Fruit fly (Drosophila melanogaster) whole organism, embryonic: ENCODE data around the gene CG7352.
A peak's percentile ranks its signal among the peaks of the same experiment; 100 is the strongest.

Source experiments
- Asciz ChIP-seq: fragments of 200-800 bp; sonication (Bioruptor generic); optimal IDR thresholded peaks from 2 replicates; lab custom pipeline; 2017; ENCODE audit warnings: missing biosample characterization, mild to moderate bottlenecking, missing genetic modification characterization, missing genetic modification reagents
- Awh ChIP-seq: fragments of 200-800 bp; sonication (Bioruptor generic); IDR thresholded peaks from 2 replicates; pipeline ENCODE4, ENCODE4 v1.3.6; 2022; ENCODE audit warnings: missing biosample characterization, missing genetic modification characterization
- CG10209 ChIP-seq: fragments of 200-800 bp; sonication (Bioruptor generic); optimal IDR thresholded peaks from 3 replicates; lab custom pipeline; 2017; ENCODE audit warnings: missing biosample characterization, mild to moderate bottlenecking, missing genetic modification characterization, missing genetic modification reagents
- CG10431 ChIP-seq: fragments of 200-800 bp; sonication (Bioruptor generic); optimal IDR thresholded peaks from 3 replicates; lab custom pipeline; 2018; ENCODE audit warnings: missing biosample characterization, mild to moderate bottlenecking, missing genetic modification characterization
- CG12155 ChIP-seq: fragments of 200-800 bp; sonication (Bioruptor generic); optimal IDR thresholded peaks from 3 replicates; lab custom pipeline; 2016; ENCODE audit warnings: missing biosample characterization, missing genetic modification characterization
- CG12744 ChIP-seq: fragments of 200-800 bp; sonication (Bioruptor generic); optimal IDR thresholded peaks from 2 replicates; lab custom pipeline; 2016; ENCODE audit warnings: missing biosample characterization, missing genetic modification characterization
- CG1529 ChIP-seq: fragments of 200-800 bp; sonication (Bioruptor generic); optimal IDR thresholded peaks from 3 replicates; lab custom pipeline; 2018; ENCODE audit warnings: missing biosample characterization, missing genetic modification characterization
- CG17385 ChIP-seq: fragments of 200-800 bp; sonication (Bioruptor generic); optimal IDR thresholded peaks from 3 replicates; lab custom pipeline; 2018; ENCODE audit warnings: missing biosample characterization, mild to moderate bottlenecking, missing genetic modification characterization
- CG1792 ChIP-seq: fragments of 200-800 bp; sonication (Bioruptor generic); optimal IDR thresholded peaks from 2 replicates; lab custom pipeline; 2016; ENCODE audit warnings: missing biosample characterization, missing genetic modification characterization
- CG18262 ChIP-seq: fragments of 200-800 bp; optimal IDR thresholded peaks from 3 replicates; lab custom pipeline; 2019; ENCODE audit warnings: missing biosample characterization, mild to moderate bottlenecking, missing genetic modification characterization, moderate library complexity
- CG3847 ChIP-seq: fragments of 200-800 bp; sonication (Bioruptor generic); IDR thresholded peaks from 2 replicates; pipeline ENCODE4 v1.3.6; 2022; ENCODE audit warnings: missing biosample characterization, missing genetic modification characterization
- CG4707 ChIP-seq: fragments of 200-800 bp; sonication (Bioruptor generic); optimal IDR thresholded peaks from 2 replicates; lab custom pipeline; 2018; ENCODE audit warnings: missing biosample characterization, mild to moderate bottlenecking, missing genetic modification characterization, moderate library complexity
- CG6175 ChIP-seq: fragments of 200-800 bp; sonication (Bioruptor generic); IDR thresholded peaks from 3 replicates; pipeline ENCODE4 v1.3.6; 2022; ENCODE audit warnings: missing biosample characterization, missing genetic modification characterization
- CG6272 ChIP-seq: fragments of 200-800 bp; sonication (Bioruptor generic); IDR thresholded peaks from 2 replicates; pipeline ENCODE4 v1.3.6; 2022; ENCODE audit warnings: missing biosample characterization, missing genetic modification characterization
- CG8281 ChIP-seq: fragments of 200-800 bp; sonication (Bioruptor generic); optimal IDR thresholded peaks from 2 replicates; lab custom pipeline; 2018; ENCODE audit warnings: missing biosample characterization, mild to moderate bottlenecking, missing genetic modification characterization, moderate library complexity
- CG8359 ChIP-seq: fragments of 200-800 bp; sonication (Bioruptor generic); optimal IDR thresholded peaks from 2 replicates; lab custom pipeline; 2017; ENCODE audit warnings: missing biosample characterization, mild to moderate bottlenecking, missing genetic modification characterization, borderline replicate concordance
- CG8924 ChIP-seq: fragments of 200-800 bp; optimal IDR thresholded peaks from 3 replicates; lab custom pipeline; 2019; ENCODE audit warnings: missing biosample characterization, mild to moderate bottlenecking, missing genetic modification characterization, moderate library complexity
- Dad ChIP-seq: fragments of 200-800 bp; sonication (Bioruptor generic); optimal IDR thresholded peaks from 3 replicates; lab custom pipeline; 2016; ENCODE audit warnings: missing biosample characterization, missing genetic modification characterization
- ERR ChIP-seq: fragments of 200-800 bp; sonication (Bioruptor generic); optimal IDR thresholded peaks from 2 replicates; lab custom pipeline; 2016; ENCODE audit warnings: missing biosample characterization, missing genetic modification characterization
- GATAe ChIP-seq: fragments of 200-800 bp; sonication (Bioruptor generic); conservative IDR thresholded peaks from 2 replicates; pipeline ENCODE4 v1.3.6; 2022; ENCODE audit warnings: missing biosample characterization, missing genetic modification characterization
- H15 ChIP-seq: fragments of 200-800 bp; sonication (Bioruptor generic); IDR thresholded peaks from 3 replicates; pipeline ENCODE4 v1.3.6; 2022; ENCODE audit warnings: missing biosample characterization, missing genetic modification characterization
- NC2α ChIP-seq: fragments of 200-800 bp; sonication (Bioruptor generic); optimal IDR thresholded peaks from 2 replicates; lab custom pipeline; 2016; ENCODE audit warnings: missing biosample characterization, missing genetic modification characterization
- Rfx ChIP-seq: fragments of 200-800 bp; sonication (Bioruptor generic); IDR thresholded peaks from 2 replicates; pipeline ENCODE4 v1.3.6; 2022; ENCODE audit warnings: missing biosample characterization, missing genetic modification characterization
- Sox100B ChIP-seq: fragments of 200-800 bp; sonication (Bioruptor generic); optimal IDR thresholded peaks from 3 replicates; lab custom pipeline; 2018; ENCODE audit warnings: missing biosample characterization, mild to moderate bottlenecking, missing genetic modification characterization
- Stat92E ChIP-seq, 3 experiments: fragments of >200 bp in 2 of 3; fragments of 200-800 bp in 1 of 3; sonication (Bioruptor generic) in 1 of 3; optimal IDR thresholded peaks; 2 replicates each; lab custom pipeline; 2017 to 2019; ENCODE audit warnings: missing biosample characterization in 3 of 3, missing genetic modification characterization in 3 of 3, mild to moderate bottlenecking in 1 of 3, moderate library complexity in 1 of 3
- Taf1 ChIP-seq: fragments of 200-800 bp; sonication (Bioruptor generic); IDR thresholded peaks from 2 replicates; pipeline ENCODE4 v1.3.6; 2022; ENCODE audit warnings: missing biosample characterization, missing genetic modification characterization
- Xbp1 ChIP-seq: fragments of 200-800 bp; sonication (Bioruptor generic); optimal IDR thresholded peaks from 3 replicates; lab custom pipeline; 2016; ENCODE audit warnings: missing biosample characterization, mild to moderate bottlenecking, missing genetic modification characterization
- ac ChIP-seq: fragments of 200-800 bp; sonication (Bioruptor generic); optimal IDR thresholded peaks from 3 replicates; lab custom pipeline; 2017; ENCODE audit warnings: missing biosample characterization, mild to moderate bottlenecking, missing genetic modification characterization
- al ChIP-seq: fragments of 200-800 bp; sonication (Bioruptor generic); IDR thresholded peaks from 2 replicates; pipeline ENCODE4 v1.3.6; 2022; ENCODE audit warnings: missing biosample characterization, missing genetic modification characterization
- amos ChIP-seq: fragments of 200-800 bp; sonication (Bioruptor generic); IDR thresholded peaks from 2 replicates; pipeline ENCODE4 v1.3.6; 2022; ENCODE audit warnings: missing biosample characterization, missing genetic modification characterization; ENCODE audit not compliant: partially characterized antibody
- ash1 ChIP-seq: fragments of 200-800 bp; sonication (Bioruptor generic); optimal IDR thresholded peaks from 2 replicates; lab custom pipeline; 2018; ENCODE audit warnings: missing biosample characterization, mild to moderate bottlenecking, missing genetic modification characterization
- ato ChIP-seq: fragments of 200-800 bp; sonication (Bioruptor generic); IDR thresholded peaks from 2 replicates; pipeline ENCODE4 v1.3.6; 2022; ENCODE audit warnings: missing biosample characterization, missing genetic modification characterization; ENCODE audit not compliant: partially characterized antibody
- caup ChIP-seq: fragments of 200-800 bp; sonication (Bioruptor generic); optimal IDR thresholded peaks from 3 replicates; lab custom pipeline; 2017; ENCODE audit warnings: missing biosample characterization, mild to moderate bottlenecking, missing genetic modification characterization, moderate library complexity; ENCODE audit not compliant: severe bottlenecking
- corto ChIP-seq: fragments of 200-800 bp; sonication (Bioruptor generic); optimal IDR thresholded peaks from 2 replicates; lab custom pipeline; 2016; ENCODE audit warnings: missing biosample characterization, mild to moderate bottlenecking, missing genetic modification characterization, moderate library complexity
- crc ChIP-seq: fragments of 200-800 bp; sonication (Bioruptor generic); optimal IDR thresholded peaks from 2 replicates; lab custom pipeline; 2016; ENCODE audit warnings: missing biosample characterization, missing genetic modification characterization
- dan ChIP-seq: fragments of 200-800 bp; sonication (Bioruptor generic); IDR thresholded peaks from 2 replicates; pipeline ENCODE4 v1.3.6; 2022; ENCODE audit warnings: missing biosample characterization, missing genetic modification characterization
- dysf ChIP-seq: fragments of 200-800 bp; sonication (Bioruptor generic); IDR thresholded peaks from 3 replicates; pipeline ENCODE4 v1.3.6; 2022; ENCODE audit warnings: missing biosample characterization, missing genetic modification characterization
- fru ChIP-seq: fragments of >200 bp; optimal IDR thresholded peaks from 2 replicates; lab custom pipeline; 2017
- gem ChIP-seq: fragments of 200-800 bp; sonication (Bioruptor generic); optimal IDR thresholded peaks from 2 replicates; lab custom pipeline; 2019; ENCODE audit warnings: missing biosample characterization, mild to moderate bottlenecking, missing genetic modification characterization, moderate library complexity
- jumu ChIP-seq: fragments of 200-800 bp; sonication (Bioruptor generic); optimal IDR thresholded peaks from 3 replicates; lab custom pipeline; 2016; ENCODE audit warnings: missing biosample characterization, missing genetic modification characterization
- klu ChIP-seq: fragments of 200-800 bp; sonication (Bioruptor generic); IDR thresholded peaks from 2 replicates; pipeline ENCODE4 v1.3.6; 2022; ENCODE audit warnings: missing biosample characterization, missing genetic modification characterization
- mirr ChIP-seq: fragments of 200-800 bp; sonication (Bioruptor generic); optimal IDR thresholded peaks from 3 replicates; lab custom pipeline; 2018; ENCODE audit warnings: missing biosample characterization, mild to moderate bottlenecking, missing genetic modification characterization
- nau ChIP-seq: fragments of 200-800 bp; sonication (Bioruptor generic); optimal IDR thresholded peaks from 3 replicates; lab custom pipeline; 2017; ENCODE audit warnings: missing biosample characterization, mild to moderate bottlenecking, missing genetic modification characterization, missing genetic modification reagents
- otp ChIP-seq: fragments of 200-800 bp; sonication (Bioruptor generic); IDR thresholded peaks from 3 replicates; pipeline ENCODE4, ENCODE4 v1.3.6; 2022; ENCODE audit warnings: missing biosample characterization, missing genetic modification characterization
- ro ChIP-seq: fragments of 200-800 bp; sonication (Bioruptor generic); IDR thresholded peaks from 2 replicates; pipeline ENCODE4 v1.3.6; 2022; ENCODE audit warnings: missing biosample characterization, missing genetic modification characterization
- sc ChIP-seq, 3 experiments: fragments of >200 bp in 2 of 3; fragments of 200-800 bp in 1 of 3; sonication (Bioruptor generic) in 1 of 3; optimal IDR thresholded peaks; 2 replicates in 2 of 3; 3 replicates in 1 of 3; lab custom pipeline; 2017; ENCODE audit warnings: mild to moderate bottlenecking in 1 of 3, missing biosample characterization in 1 of 3, missing genetic modification characterization in 1 of 3, missing genetic modification reagents in 1 of 3
- sd ChIP-seq: fragments of 200-800 bp; sonication (Bioruptor generic); optimal IDR thresholded peaks from 3 replicates; lab custom pipeline; 2018; ENCODE audit warnings: missing biosample characterization, mild to moderate bottlenecking, missing genetic modification characterization, moderate library complexity
- ssp ChIP-seq: fragments of 200-800 bp; sonication (Bioruptor generic); IDR thresholded peaks from 2 replicates; pipeline ENCODE4 v1.3.6; 2022; ENCODE audit warnings: missing biosample characterization, missing genetic modification characterization
- stwl ChIP-seq: fragments of 200-800 bp; sonication (Bioruptor generic); optimal IDR thresholded peaks from 3 replicates; lab custom pipeline; 2018; ENCODE audit warnings: missing biosample characterization, mild to moderate bottlenecking, missing genetic modification characterization, moderate library complexity
- tio ChIP-seq: fragments of 200-800 bp; sonication (Bioruptor generic); optimal IDR thresholded peaks from 2 replicates; lab custom pipeline; 2017; ENCODE audit warnings: missing biosample characterization, missing genetic modification characterization, inconsistent platforms

The CG7352 gene

dm6 chr3R:8317709-8318335 is 29.6 kb upstream of the CG7352 start (continued):
- no peak for TF ChIP-seq CG17385 (GFP tag; lab: Kevin White, UChicago)
- no peak for TF ChIP-seq CG8281 (tag; lab: Kevin White, UChicago)
- no peak for TF ChIP-seq klu
- TF ChIP-seq al = no peak
- TF ChIP-seq CG10431 (GFP tag; lab: Kevin White, UChicago) = no peak
- peak; percentile 51; the same call in 1 of the 2 replicates for TF ChIP-seq Rfx (GFP tag; lab: Robert Waterston, UW)
- no peak for TF ChIP-seq CG3847 (GFP tag; lab: Robert Waterston, UW)
- TF ChIP-seq Taf1 (GFP tag; lab: Robert Waterston, UW) = no peak
- no peak for TF ChIP-seq otp (GFP tag; lab: Robert Waterston, UW)
- TF ChIP-seq ERR = no peak
- TF ChIP-seq CG6272 (GFP tag; lab: Robert Waterston, UW) = no peak
- no peak for TF ChIP-seq gem (tag; lab: Kevin White, UChicago)
- peak; percentile 26 for TF ChIP-seq Asciz (GFP tag; lab: Kevin White, UChicago)
- peak; percentile 18 for TF ChIP-seq CG10209 (GFP tag; lab: Kevin White, UChicago)
- TF ChIP-seq Sox100B (GFP tag; lab: Kevin White, UChicago) = no peak
- TF ChIP-seq Awh (GFP tag; lab: Robert Waterston, UW) = no peak
- TF ChIP-seq ac = no peak
- TF ChIP-seq dan (GFP tag; lab: Robert Waterston, UW) = no peak
- no peak for TF ChIP-seq crc (GFP tag; lab: Kevin White, UChicago)
- no peak for TF ChIP-seq CG4707
- no peak for TF ChIP-seq Dad (GFP tag; lab: Kevin White, UChicago)
- TF ChIP-seq CG8359 = no peak
- TF ChIP-seq CG12744 (GFP tag; lab: Kevin White, UChicago) = no peak
- no peak for TF ChIP-seq CG1792 (GFP tag; lab: Kevin White, UChicago)
- TF ChIP-seq sd (tag; lab: Kevin White, UChicago) = peak; percentile 41
- no peak for TF ChIP-seq sc (optimal IDR thresholded peaks at IDR 0.05; lab: Kevin White, UChicago)
- no peak for TF ChIP-seq sc (GFP tag; optimal IDR thresholded peaks at IDR 0.05; lab: Kevin White, UChicago)
- no peak for TF ChIP-seq Xbp1 (GFP tag; lab: Kevin White, UChicago)
- TF ChIP-seq ato (GFP tag; lab: Robert Waterston, UW) = no peak
- TF ChIP-seq ro (GFP tag; lab: Robert Waterston, UW) = no peak
- no peak for TF ChIP-seq CG18262 (tag; lab: Kevin White, UChicago)
- TF ChIP-seq stwl (tag; lab: Kevin White, UChicago) = no peak
- TF ChIP-seq dysf (GFP tag; lab: Robert Waterston, UW) = no peak
- TF ChIP-seq tio (GFP tag; lab: Kevin White, UChicago) = no peak
- no peak for TF ChIP-seq CG12155 (GFP tag; lab: Kevin White, UChicago)
- no peak for TF ChIP-seq nau (GFP tag; lab: Kevin White, UChicago)
- no peak for TF ChIP-seq corto
- TF ChIP-seq CG8924 (tag; lab: Kevin White, UChicago) = peak; percentile 25
- no peak for TF ChIP-seq CG6175
- TF ChIP-seq ssp (GFP tag; lab: Robert Waterston, UW) = no peak
- no peak for TF ChIP-seq Stat92E (GFP tag; optimal IDR thresholded peaks at IDR 0.05; lab: Kevin White, UChicago)
- no peak for TF ChIP-seq amos (GFP tag; lab: Robert Waterston, UW)
- TF ChIP-seq NC2α (GFP tag; lab: Kevin White, UChicago) = no peak
- no peak for TF ChIP-seq CG1529 (GFP tag; lab: Kevin White, UChicago)
- no peak for TF ChIP-seq H15 (GFP tag; lab: Robert Waterston, UW)
- TF ChIP-seq ash1 = no peak
- TF ChIP-seq caup (GFP tag; lab: Kevin White, UChicago) = no peak
- TF ChIP-seq jumu (GFP tag; lab: Kevin White, UChicago) = no peak
- no peak for TF ChIP-seq mirr (GFP tag; lab: Kevin White, UChicago)
- no peak for TF ChIP-seq fru (lab: Kevin White, UChicago)
- no peak for TF ChIP-seq GATAe (GFP tag; lab: Robert Waterston, UW)
